Worm (Caenorhabditis elegans) whole organism, L4 larva: ENCODE data around the gene F48G7.7.
"Not testable (repeated sequence)": the region's sequence is repeated elsewhere in the genome, so short reads cannot be mapped to it uniquely, and the experiment has no call there.

Source experiments
- F44E2.7 ChIP-seq: fragments of 200-800 bp; sonication (Bioruptor generic); IDR thresholded peaks from 2 replicates; pipeline ENCODE4 v2.1.2; 2022; ENCODE audit warnings: missing genetic modification characterization, missing compliant biosample characterization
- ceh-28 ChIP-seq: fragments of 150-350 bp; optimal IDR thresholded peaks from 2 replicates; lab custom pipeline; 2014; ENCODE audit warnings: missing biosample characterization, missing genetic modification reagents, missing genetic modification characterization
- dpl-1 ChIP-seq: fragments of 150-350 bp; optimal IDR thresholded peaks from 2 replicates; lab custom pipeline; 2014; ENCODE audit warnings: missing biosample characterization, missing genetic modification reagents, missing genetic modification characterization
- fos-1 ChIP-seq: fragments of 150-350 bp; optimal IDR thresholded peaks from 2 replicates; lab custom pipeline; 2014; ENCODE audit warnings: missing biosample characterization, missing genetic modification characterization
- jun-1 ChIP-seq: fragments of 150-350 bp; optimal IDR thresholded peaks from 2 replicates; lab custom pipeline; 2014; ENCODE audit warnings: missing biosample characterization, missing genetic modification reagents, missing genetic modification characterization
- nhr-10 ChIP-seq: fragments of 150-350 bp; optimal IDR thresholded peaks from 2 replicates; lab custom pipeline; 2014; ENCODE audit warnings: missing biosample characterization, missing genetic modification characterization
- nhr-11 ChIP-seq: fragments of 150-350 bp; optimal IDR thresholded peaks from 2 replicates; lab custom pipeline; 2014; ENCODE audit warnings: missing biosample characterization, missing genetic modification characterization
- nhr-41 ChIP-seq: fragments of 200-800 bp; sonication (Bioruptor generic); IDR thresholded peaks from 2 replicates; pipeline ENCODE4 v1.3.6; 2022; ENCODE audit warnings: missing genetic modification reagents, missing genetic modification characterization, missing compliant biosample characterization
- pqm-1 ChIP-seq: sonication (generic microtip); optimal IDR thresholded peaks from 2 replicates; lab custom pipeline; 2017; ENCODE audit warnings: missing biosample characterization, missing genetic modification characterization
- unc-130 ChIP-seq: sonication (generic microtip); optimal IDR thresholded peaks from 2 replicates; lab custom pipeline; 2016; ENCODE audit warnings: missing genetic modification reagents, missing genetic modification characterization, missing compliant biosample characterization
- zag-1 ChIP-seq: fragments of 150-350 bp; optimal IDR thresholded peaks from 2 replicates; lab custom pipeline; 2014; ENCODE audit warnings: missing biosample characterization, missing genetic modification characterization

ce11 chrV:658140-658539 is 31.9 kb upstream of the F48G7.7 start:
- TF ChIP-seq fos-1; unc-130 (GFP tag; lab: Kevin White, UChicago); nhr-10 (tag; lab: Kevin White, UChicago); nhr-41 (GFP tag; lab: Robert Waterston, UW); jun-1 (tag; lab: Kevin White, UChicago); pqm-1 (tag; lab: Kevin White, UChicago); F44E2.7 (GFP tag; lab: Robert Waterston, UW); zag-1 (tag; lab: Kevin White, UChicago); nhr-11 (tag; lab: Kevin White, UChicago); dpl-1 (GFP tag; lab: Kevin White, UChicago); ceh-28: not testable (repeated sequence)
